Fruit fly (Drosophila melanogaster) whole organism, embryonic: ENCODE measurements around the gene elB.

ENCODE experiments used
- Adf1 ChIP-seq: fragments of 200-800 bp; sonication (Bioruptor generic); IDR thresholded peaks from 2 replicates; pipeline ENCODE4 v1.3.6; 2022; ENCODE audit warnings: missing biosample characterization, missing genetic modification characterization
- Atf-2 ChIP-seq: fragments of 200-800 bp; sonication (Bioruptor generic); optimal IDR thresholded peaks from 2 replicates; lab custom pipeline; 2016; ENCODE audit warnings: missing biosample characterization, missing genetic modification characterization
- Atf6 ChIP-seq: fragments of 200-800 bp; sonication (Bioruptor generic); IDR thresholded peaks from 2 replicates; pipeline ENCODE4 v1.3.6; 2022; ENCODE audit warnings: missing biosample characterization, missing genetic modification characterization
- Bdp1 ChIP-seq: fragments of 200-800 bp; sonication (Bioruptor generic); optimal IDR thresholded peaks from 3 replicates; lab custom pipeline; 2016; ENCODE audit warnings: missing biosample characterization, missing genetic modification characterization
- CG10267 ChIP-seq: fragments of 200-800 bp; sonication (Bioruptor generic); optimal IDR thresholded peaks from 2 replicates; lab custom pipeline; 2018; ENCODE audit warnings: missing biosample characterization, mild to moderate bottlenecking, missing genetic modification characterization, moderate library complexity
- CG11504 ChIP-seq: fragments of 200-800 bp; sonication (Bioruptor generic); optimal IDR thresholded peaks from 3 replicates; lab custom pipeline; 2019; ENCODE audit warnings: missing biosample characterization, mild to moderate bottlenecking, missing genetic modification characterization, moderate library complexity
- CG12659 ChIP-seq: fragments of 200-800 bp; sonication (Bioruptor generic); optimal IDR thresholded peaks from 3 replicates; lab custom pipeline; 2017; ENCODE audit warnings: mild to moderate bottlenecking, missing biosample characterization, missing genetic modification reagents, missing genetic modification characterization
- CG16815 ChIP-seq: fragments of 200-800 bp; sonication (Bioruptor generic); optimal IDR thresholded peaks from 3 replicates; lab custom pipeline; 2017; ENCODE audit warnings: missing biosample characterization, mild to moderate bottlenecking, missing genetic modification characterization
- CG17186 ChIP-seq: fragments of 200-800 bp; sonication (Bioruptor generic); optimal IDR thresholded peaks from 3 replicates; lab custom pipeline; 2017; ENCODE audit warnings: missing biosample characterization, missing genetic modification reagents, missing genetic modification characterization
- CG18262 ChIP-seq: fragments of 200-800 bp; optimal IDR thresholded peaks from 3 replicates; lab custom pipeline; 2019; ENCODE audit warnings: missing biosample characterization, mild to moderate bottlenecking, missing genetic modification characterization, moderate library complexity
- CG18619 ChIP-seq: fragments of 200-800 bp; sonication (Bioruptor generic); optimal IDR thresholded peaks from 3 replicates; lab custom pipeline; 2017; ENCODE audit warnings: missing biosample characterization, mild to moderate bottlenecking, missing genetic modification characterization
- CG2875 ChIP-seq: fragments of 200-800 bp; sonication (Bioruptor generic); optimal IDR thresholded peaks from 2 replicates; lab custom pipeline; 2017; ENCODE audit warnings: missing biosample characterization, mild to moderate bottlenecking, missing genetic modification characterization, missing genetic modification reagents
- CG31365 ChIP-seq: fragments of 200-800 bp; sonication (Bioruptor generic); optimal IDR thresholded peaks from 2 replicates; lab custom pipeline; 2018; ENCODE audit warnings: missing biosample characterization, mild to moderate bottlenecking, missing genetic modification characterization
- CG31441 ChIP-seq: fragments of 200-800 bp; sonication (Bioruptor generic); IDR thresholded peaks from 2 replicates; pipeline ENCODE4 v1.3.6; 2022; ENCODE audit warnings: missing biosample characterization, missing genetic modification characterization
- CG3281 ChIP-seq: fragments of 200-800 bp; sonication (Bioruptor generic); optimal IDR thresholded peaks from 3 replicates; lab custom pipeline; 2017; ENCODE audit warnings: missing biosample characterization, mild to moderate bottlenecking, missing genetic modification characterization
- CG6654 ChIP-seq: fragments of 200-800 bp; sonication (Bioruptor generic); optimal IDR thresholded peaks from 2 replicates; lab custom pipeline; 2017; ENCODE audit warnings: missing biosample characterization, mild to moderate bottlenecking, missing genetic modification characterization
- CG8089 ChIP-seq: fragments of 200-800 bp; sonication (Bioruptor generic); optimal IDR thresholded peaks from 3 replicates; lab custom pipeline; 2016; ENCODE audit warnings: missing biosample characterization, missing genetic modification characterization
- CG8290 ChIP-seq, 3 experiments: fragments of 200-800 bp; sonication (Bioruptor generic); optimal IDR thresholded peaks; 2 replicates each; lab custom pipeline; 2016 to 2019; ENCODE audit warnings: missing biosample characterization in 3 of 3, missing genetic modification characterization in 3 of 3, mild to moderate bottlenecking in 2 of 3, moderate library complexity in 1 of 3
- CG8478 ChIP-seq: fragments of >200 bp; optimal IDR thresholded peaks from 2 replicates; lab custom pipeline; 2018
- CG9437 ChIP-seq: fragments of 200-800 bp; sonication (Bioruptor generic); optimal IDR thresholded peaks from 2 replicates; lab custom pipeline; 2018; ENCODE audit warnings: missing biosample characterization, mild to moderate bottlenecking, missing genetic modification characterization
- CG9727 ChIP-seq: fragments of 200-800 bp; sonication (Bioruptor generic); optimal IDR thresholded peaks from 3 replicates; lab custom pipeline; 2017; ENCODE audit warnings: missing biosample characterization, mild to moderate bottlenecking, missing genetic modification characterization
- D19B ChIP-seq: fragments of 200-800 bp; sonication (Bioruptor generic); optimal IDR thresholded peaks from 2 replicates; lab custom pipeline; 2017; ENCODE audit warnings: missing biosample characterization, mild to moderate bottlenecking, missing genetic modification characterization
- Elba2 ChIP-seq: fragments of 200-800 bp; sonication (Bioruptor generic); optimal IDR thresholded peaks from 3 replicates; lab custom pipeline; 2016; ENCODE audit warnings: missing biosample characterization, missing genetic modification characterization
- H2.0 ChIP-seq: fragments of 200-800 bp; sonication (Bioruptor generic); IDR thresholded peaks from 2 replicates; pipeline ENCODE4 v1.3.6; 2022; ENCODE audit warnings: missing biosample characterization, missing genetic modification characterization
- HLH3B ChIP-seq: fragments of 200-800 bp; sonication (Bioruptor generic); IDR thresholded peaks from 2 replicates; pipeline ENCODE4 v1.3.6; 2022; ENCODE audit warnings: missing biosample characterization, missing genetic modification characterization
- Mad ChIP-seq: fragments of 200-800 bp; sonication (Bioruptor generic); optimal IDR thresholded peaks from 2 replicates; lab custom pipeline; 2016; ENCODE audit warnings: missing biosample characterization, missing genetic modification characterization
- Meics ChIP-seq: fragments of 200-800 bp; sonication (Bioruptor generic); optimal IDR thresholded peaks from 2 replicates; lab custom pipeline; 2017; ENCODE audit warnings: missing biosample characterization, mild to moderate bottlenecking, missing genetic modification characterization
- Nf-YB ChIP-seq: fragments of 200-800 bp; sonication (Bioruptor generic); optimal IDR thresholded peaks from 3 replicates; lab custom pipeline; 2019; ENCODE audit warnings: missing biosample characterization, mild to moderate bottlenecking, missing genetic modification characterization, moderate library complexity
- Oli ChIP-seq: fragments of 200-800 bp; sonication (Bioruptor generic); optimal IDR thresholded peaks from 2 replicates; lab custom pipeline; 2018; ENCODE audit warnings: missing biosample characterization, mild to moderate bottlenecking, missing genetic modification characterization, moderate library complexity
- Side ChIP-seq: fragments of 200-800 bp; sonication (Bioruptor generic); optimal IDR thresholded peaks from 2 replicates; lab custom pipeline; 2016; ENCODE audit warnings: missing biosample characterization, missing genetic modification characterization
- Six4 ChIP-seq: fragments of 200-800 bp; sonication (Bioruptor generic); optimal IDR thresholded peaks from 2 replicates; lab custom pipeline; 2016; ENCODE audit warnings: missing biosample characterization, missing genetic modification characterization
- Ssrp ChIP-seq: fragments of 200-800 bp; sonication (Bioruptor generic); optimal IDR thresholded peaks from 2 replicates; lab custom pipeline; 2018; ENCODE audit warnings: missing biosample characterization, mild to moderate bottlenecking, missing genetic modification characterization, moderate library complexity
- Trl ChIP-seq, 3 experiments: fragments of >200 bp in 2 of 3; fragments of 200-800 bp in 1 of 3; sonication (Bioruptor generic) in 1 of 3; optimal IDR thresholded peaks; 2 replicates in 1 of 3; 3 replicates in 2 of 3; lab custom pipeline; 2016 to 2017; ENCODE audit warnings: missing biosample characterization in 1 of 3, missing genetic modification characterization in 1 of 3
- az2 ChIP-seq: fragments of 200-800 bp; sonication (Bioruptor generic); optimal IDR thresholded peaks from 3 replicates; lab custom pipeline; 2016; ENCODE audit warnings: missing biosample characterization, missing genetic modification characterization
- bowl ChIP-seq: fragments of 200-800 bp; sonication (Bioruptor generic); IDR thresholded peaks from 2 replicates; pipeline ENCODE4 v1.3.6; 2022; ENCODE audit warnings: missing biosample characterization, missing genetic modification characterization
- btn ChIP-seq: fragments of 200-800 bp; sonication (Bioruptor generic); optimal IDR thresholded peaks from 2 replicates; lab custom pipeline; 2016; ENCODE audit warnings: missing biosample characterization, missing genetic modification characterization
- chinmo ChIP-seq: fragments of 200-800 bp; sonication (Bioruptor generic); IDR thresholded peaks from 4 replicates; pipeline ENCODE4 v1.3.6; 2022; ENCODE audit warnings: missing biosample characterization, missing genetic modification characterization; ENCODE audit not compliant: partially characterized antibody
- emc ChIP-seq: fragments of 200-800 bp; sonication (Bioruptor generic); optimal IDR thresholded peaks from 2 replicates; lab custom pipeline; 2016; ENCODE audit warnings: missing biosample characterization, missing genetic modification characterization
- fru ChIP-seq: fragments of >200 bp; optimal IDR thresholded peaks from 2 replicates; lab custom pipeline; 2017
- grau ChIP-seq: fragments of 200-800 bp; optimal IDR thresholded peaks from 3 replicates; lab custom pipeline; 2019; ENCODE audit warnings: missing biosample characterization, mild to moderate bottlenecking, missing genetic modification characterization, moderate library complexity
- jing ChIP-seq: fragments of 200-800 bp; sonication (Bioruptor generic); optimal IDR thresholded peaks from 2 replicates; lab custom pipeline; 2018; ENCODE audit warnings: missing biosample characterization, mild to moderate bottlenecking, missing genetic modification characterization
- lilli ChIP-seq: fragments of 200-800 bp; sonication (Bioruptor generic); optimal IDR thresholded peaks from 3 replicates; lab custom pipeline; 2016; ENCODE audit warnings: missing biosample characterization, missing genetic modification characterization
- lmd ChIP-seq: fragments of 200-800 bp; sonication (Bioruptor generic); IDR thresholded peaks from 2 replicates; pipeline ENCODE4 v1.3.6; 2022; ENCODE audit warnings: missing biosample characterization, missing genetic modification characterization
- luna ChIP-seq: fragments of 200-800 bp; sonication (Bioruptor generic); optimal IDR thresholded peaks from 2 replicates; lab custom pipeline; 2016; ENCODE audit warnings: missing biosample characterization, missing genetic modification characterization
- nau ChIP-seq: fragments of 200-800 bp; sonication (Bioruptor generic); optimal IDR thresholded peaks from 3 replicates; lab custom pipeline; 2017; ENCODE audit warnings: missing biosample characterization, mild to moderate bottlenecking, missing genetic modification characterization, missing genetic modification reagents
- pho ChIP-seq: fragments of 200-800 bp; sonication (Bioruptor generic); optimal IDR thresholded peaks from 2 replicates; lab custom pipeline; 2016; ENCODE audit warnings: missing biosample characterization, missing genetic modification characterization
- repo ChIP-seq: fragments of 200-800 bp; sonication (Bioruptor generic); optimal IDR thresholded peaks from 2 replicates; lab custom pipeline; 2016; ENCODE audit warnings: missing biosample characterization, missing genetic modification characterization
- schlank ChIP-seq: fragments of 200-800 bp; sonication (Bioruptor generic); optimal IDR thresholded peaks from 2 replicates; lab custom pipeline; 2018; ENCODE audit warnings: missing biosample characterization, mild to moderate bottlenecking, missing genetic modification characterization
- stwl ChIP-seq: fragments of 200-800 bp; sonication (Bioruptor generic); optimal IDR thresholded peaks from 3 replicates; lab custom pipeline; 2018; ENCODE audit warnings: missing biosample characterization, mild to moderate bottlenecking, missing genetic modification characterization, moderate library complexity
- tap ChIP-seq: fragments of 200-800 bp; optimal IDR thresholded peaks from 3 replicates; lab custom pipeline; 2019; ENCODE audit warnings: missing biosample characterization, mild to moderate bottlenecking, missing genetic modification characterization, moderate library complexity
- tup ChIP-seq: fragments of 200-800 bp; sonication (Bioruptor generic); optimal IDR thresholded peaks from 2 replicates; lab custom pipeline; 2016; ENCODE audit warnings: missing biosample characterization, mild to moderate bottlenecking, missing genetic modification characterization, moderate library complexity

The elB gene

dm6 chr2L:14372254-14372717 is 37.1 kb downstream of the elB start:
- no peak for TF ChIP-seq nau (GFP tag; lab: Kevin White, UChicago)
- no peak for TF ChIP-seq CG8290 (GFP tag; optimal IDR thresholded peaks at IDR 0.05; lab: Kevin White, UChicago)
- peak in 1 of 2 experiments; percentile 77 for TF ChIP-seq CG8290 (tag; optimal IDR thresholded peaks at IDR 0.05; lab: Kevin White, UChicago)
- TF ChIP-seq Meics (GFP tag; lab: Kevin White, UChicago): peak; percentile 52
- no peak for TF ChIP-seq Six4 (GFP tag; lab: Kevin White, UChicago)
- TF ChIP-seq fru: no peak
- TF ChIP-seq CG16815 (GFP tag; lab: Kevin White, UChicago): no peak
- TF ChIP-seq luna (GFP tag; lab: Kevin White, UChicago): peak; percentile 47
- peak; percentile 20 for TF ChIP-seq CG3281 (GFP tag; lab: Kevin White, UChicago)
- no peak for TF ChIP-seq CG8089 (GFP tag; lab: Kevin White, UChicago)
- peak; percentile 42 for TF ChIP-seq Nf-YB (GFP tag; lab: Kevin White, UChicago)
- no peak for TF ChIP-seq CG9727 (GFP tag; lab: Kevin White, UChicago)
- no peak for TF ChIP-seq CG17186 (GFP tag; lab: Kevin White, UChicago)
- TF ChIP-seq az2 (GFP tag; lab: Kevin White, UChicago): peak; percentile 79
- TF ChIP-seq CG11504 (tag; lab: Kevin White, UChicago): peak; percentile 91
- TF ChIP-seq chinmo: no peak
- TF ChIP-seq H2.0 (GFP tag; lab: Robert Waterston, UW): peak; percentile 75
- peak; percentile 29 for TF ChIP-seq tap (tag; lab: Kevin White, UChicago)
- no peak for TF ChIP-seq repo
- peak; percentile 68; the same call in 1 of the 2 replicates for TF ChIP-seq Atf6 (GFP tag; lab: Robert Waterston, UW)
- TF ChIP-seq CG18619 (GFP tag; lab: Kevin White, UChicago): peak; percentile 31
- no peak for TF ChIP-seq btn (GFP tag; lab: Kevin White, UChicago)
- peak; percentile 84 for TF ChIP-seq grau (tag; lab: Kevin White, UChicago)
- TF ChIP-seq lilli (GFP tag; lab: Kevin White, UChicago): peak; percentile 68
- TF ChIP-seq CG31365 (tag; lab: Kevin White, UChicago): no peak
- TF ChIP-seq CG8478 (lab: Kevin White, UChicago): no peak
- TF ChIP-seq CG31441 (GFP tag; lab: Robert Waterston, UW): peak; percentile 49
- TF ChIP-seq tup (GFP tag; lab: Kevin White, UChicago): peak; percentile 9
- TF ChIP-seq CG6654: no peak
- TF ChIP-seq schlank (tag; lab: Kevin White, UChicago): no peak
- TF ChIP-seq D19B (GFP tag; lab: Kevin White, UChicago): peak; percentile 11
- TF ChIP-seq emc (GFP tag; lab: Kevin White, UChicago): no peak
- no peak for TF ChIP-seq stwl (tag; lab: Kevin White, UChicago)
- peak; percentile 66 for TF ChIP-seq CG9437 (GFP tag; lab: Kevin White, UChicago)
- TF ChIP-seq Bdp1 (GFP tag; lab: Kevin White, UChicago): peak; percentile 42
- peak; percentile 32 for TF ChIP-seq CG2875 (GFP tag; lab: Kevin White, UChicago)
- peak; percentile 51 for TF ChIP-seq CG18262 (tag; lab: Kevin White, UChicago)
- TF ChIP-seq bowl (GFP tag; lab: Robert Waterston, UW): peak; percentile 27; the same call in 1 of the 2 replicates
- no peak for TF ChIP-seq Atf-2 (GFP tag; lab: Kevin White, UChicago)
- TF ChIP-seq Mad (GFP tag; lab: Kevin White, UChicago): peak; percentile 12
- peak; percentile 79 for TF ChIP-seq CG12659
- TF ChIP-seq Trl (optimal IDR thresholded peaks at IDR 0.05; lab: Kevin White, UChicago): no peak
- TF ChIP-seq Trl (GFP tag; optimal IDR thresholded peaks at IDR 0.05; lab: Kevin White, UChicago): no peak
- peak; percentile 57 for TF ChIP-seq Ssrp (tag; lab: Kevin White, UChicago)
- TF ChIP-seq pho (GFP tag; lab: Kevin White, UChicago): peak; percentile 35
- no peak for TF ChIP-seq Elba2 (GFP tag; lab: Kevin White, UChicago)
- TF ChIP-seq Side (GFP tag; lab: Kevin White, UChicago): peak; percentile 2
- TF ChIP-seq Adf1 (GFP tag; lab: Robert Waterston, UW): no peak; the same call in 1 of the 2 replicates
- peak; percentile 82 for TF ChIP-seq HLH3B (GFP tag; lab: Robert Waterston, UW)
- peak; percentile 23 for TF ChIP-seq CG10267 (tag; lab: Kevin White, UChicago)
- TF ChIP-seq Oli (tag; lab: Kevin White, UChicago): peak; percentile 88
- TF ChIP-seq lmd: peak; percentile 85
- peak; percentile 52 for TF ChIP-seq jing (GFP tag; lab: Kevin White, UChicago)
